Fruit fly (Drosophila melanogaster) whole organism, embryonic: Measurements from ENCODE around the gene Fbw5.

Experiments used
- CG1024 ChIP-seq: fragments of 200-800 bp; sonication (Bioruptor generic); IDR thresholded peaks from 2 replicates; pipeline ENCODE4 v1.3.6; 2022; ENCODE audit warnings: missing biosample characterization, missing genetic modification characterization
- CG11247 ChIP-seq: fragments of 200-800 bp; sonication (Bioruptor generic); IDR thresholded peaks from 2 replicates; pipeline ENCODE4 v1.3.6; 2022; ENCODE audit warnings: missing biosample characterization, missing genetic modification characterization
- CG11398 ChIP-seq: fragments of 200-800 bp; sonication (Bioruptor generic); optimal IDR thresholded peaks from 2 replicates; lab custom pipeline; 2016; ENCODE audit warnings: missing biosample characterization, missing genetic modification characterization
- CG12071 ChIP-seq: fragments of 200-800 bp; sonication (Bioruptor generic); optimal IDR thresholded peaks from 3 replicates; lab custom pipeline; 2018; ENCODE audit warnings: missing biosample characterization, mild to moderate bottlenecking, missing genetic modification characterization
- CG12236 ChIP-seq: fragments of 200-800 bp; sonication (Bioruptor generic); optimal IDR thresholded peaks from 2 replicates; lab custom pipeline; 2016; ENCODE audit warnings: missing biosample characterization, missing genetic modification characterization
- CG12391 ChIP-seq: fragments of 200-800 bp; sonication (Bioruptor generic); optimal IDR thresholded peaks from 3 replicates; lab custom pipeline; 2018; ENCODE audit warnings: missing biosample characterization, mild to moderate bottlenecking, missing genetic modification characterization, moderate library complexity
- CG14860 ChIP-seq: fragments of 200-800 bp; sonication (Bioruptor generic); IDR thresholded peaks from 3 replicates; pipeline ENCODE4 v1.3.6; 2022; ENCODE audit warnings: missing biosample characterization, missing genetic modification characterization; ENCODE audit not compliant: partially characterized antibody
- CG2199 ChIP-seq: fragments of 200-800 bp; sonication (Bioruptor generic); IDR thresholded peaks from 3 replicates; pipeline ENCODE4 v1.3.6; 2022; ENCODE audit warnings: missing biosample characterization, missing genetic modification characterization
- CG2712 ChIP-seq: fragments of 200-800 bp; optimal IDR thresholded peaks from 3 replicates; lab custom pipeline; 2019; ENCODE audit warnings: missing biosample characterization, mild to moderate bottlenecking, missing genetic modification characterization, moderate library complexity
- CG3163 ChIP-seq: fragments of 200-800 bp; sonication (Bioruptor generic); optimal IDR thresholded peaks from 3 replicates; lab custom pipeline; 2016; ENCODE audit warnings: missing biosample characterization, missing genetic modification characterization
- CG3281 ChIP-seq: fragments of 200-800 bp; sonication (Bioruptor generic); optimal IDR thresholded peaks from 3 replicates; lab custom pipeline; 2017; ENCODE audit warnings: missing biosample characterization, mild to moderate bottlenecking, missing genetic modification characterization
- CG4424 ChIP-seq: fragments of 200-800 bp; sonication (Bioruptor generic); optimal IDR thresholded peaks from 3 replicates; lab custom pipeline; 2016; ENCODE audit warnings: missing biosample characterization, missing genetic modification characterization
- CG6683 ChIP-seq: fragments of 200-800 bp; sonication (Bioruptor generic); optimal IDR thresholded peaks from 2 replicates; lab custom pipeline; 2017; ENCODE audit warnings: missing biosample characterization, mild to moderate bottlenecking, missing genetic modification characterization, missing genetic modification reagents
- CG7745 ChIP-seq: fragments of 200-800 bp; sonication (Bioruptor generic); optimal IDR thresholded peaks from 2 replicates; lab custom pipeline; 2018; ENCODE audit warnings: missing biosample characterization, mild to moderate bottlenecking, missing genetic modification characterization, moderate library complexity
- CG9797 ChIP-seq: fragments of 200-800 bp; sonication (Bioruptor generic); optimal IDR thresholded peaks from 3 replicates; lab custom pipeline; 2018; ENCODE audit warnings: missing biosample characterization, mild to moderate bottlenecking, missing genetic modification characterization
- Ets65A ChIP-seq: fragments of 200-800 bp; sonication (Bioruptor generic); peaks from one replicate; lab custom pipeline; 2016; ENCODE audit warnings: missing biosample characterization, missing genetic modification characterization
- Fer2 ChIP-seq: fragments of 200-800 bp; sonication (Bioruptor generic); optimal IDR thresholded peaks from 2 replicates; lab custom pipeline; 2018; ENCODE audit warnings: missing biosample characterization, mild to moderate bottlenecking, missing genetic modification characterization, moderate library complexity
- GATAe ChIP-seq: fragments of 200-800 bp; sonication (Bioruptor generic); conservative IDR thresholded peaks from 2 replicates; pipeline ENCODE4 v1.3.6; 2022; ENCODE audit warnings: missing biosample characterization, missing genetic modification characterization
- H2.0 ChIP-seq: fragments of 200-800 bp; sonication (Bioruptor generic); IDR thresholded peaks from 2 replicates; pipeline ENCODE4 v1.3.6; 2022; ENCODE audit warnings: missing biosample characterization, missing genetic modification characterization
- HLHmδ ChIP-seq: fragments of 200-800 bp; sonication (Bioruptor generic); optimal IDR thresholded peaks from 2 replicates; lab custom pipeline; 2018; ENCODE audit warnings: missing biosample characterization, mild to moderate bottlenecking, missing genetic modification characterization, moderate library complexity
- Hr78 ChIP-seq, 2 experiments: fragments of 200-800 bp in 1 of 2; fragments of >200 bp in 1 of 2; sonication (Bioruptor generic) in 1 of 2; optimal IDR thresholded peaks; 2 replicates each; lab custom pipeline; 2017 to 2019; ENCODE audit warnings: missing biosample characterization in 2 of 2, missing genetic modification characterization in 2 of 2, mild to moderate bottlenecking in 1 of 2, moderate library complexity in 1 of 2
- Lhr ChIP-seq: fragments of 200-800 bp; sonication (Bioruptor generic); optimal IDR thresholded peaks from 3 replicates; lab custom pipeline; 2017; ENCODE audit warnings: mild to moderate bottlenecking, missing biosample characterization, missing genetic modification reagents, missing genetic modification characterization
- NK7.1 ChIP-seq: fragments of 200-800 bp; sonication (Bioruptor generic); optimal IDR thresholded peaks from 3 replicates; lab custom pipeline; 2016; ENCODE audit warnings: missing biosample characterization, missing genetic modification characterization
- Neu2 ChIP-seq: fragments of 200-800 bp; sonication (Bioruptor generic); optimal IDR thresholded peaks from 3 replicates; lab custom pipeline; 2016; ENCODE audit warnings: missing biosample characterization, missing genetic modification characterization, borderline replicate concordance
- Sox100B ChIP-seq: fragments of 200-800 bp; sonication (Bioruptor generic); optimal IDR thresholded peaks from 3 replicates; lab custom pipeline; 2018; ENCODE audit warnings: missing biosample characterization, mild to moderate bottlenecking, missing genetic modification characterization
- amos ChIP-seq: fragments of 200-800 bp; sonication (Bioruptor generic); IDR thresholded peaks from 2 replicates; pipeline ENCODE4 v1.3.6; 2022; ENCODE audit warnings: missing biosample characterization, missing genetic modification characterization; ENCODE audit not compliant: partially characterized antibody
- ash1 ChIP-seq: fragments of 200-800 bp; sonication (Bioruptor generic); optimal IDR thresholded peaks from 2 replicates; lab custom pipeline; 2018; ENCODE audit warnings: missing biosample characterization, mild to moderate bottlenecking, missing genetic modification characterization
- bbx ChIP-seq: fragments of 200-800 bp; sonication (Bioruptor generic); IDR thresholded peaks from 2 replicates; pipeline ENCODE4 v1.3.6; 2022; ENCODE audit warnings: missing biosample characterization, missing genetic modification characterization; ENCODE audit not compliant: partially characterized antibody
- cato ChIP-seq: fragments of 200-800 bp; sonication (Bioruptor generic); optimal IDR thresholded peaks from 2 replicates; lab custom pipeline; 2016; ENCODE audit warnings: missing biosample characterization, missing genetic modification characterization, borderline replicate concordance
- danr ChIP-seq: fragments of 200-800 bp; sonication (Bioruptor generic); IDR thresholded peaks from 2 replicates; pipeline ENCODE4 v1.3.6; 2022; ENCODE audit warnings: missing biosample characterization, missing genetic modification characterization
- dm ChIP-seq: fragments of 200-800 bp; sonication (Bioruptor generic); optimal IDR thresholded peaks from 3 replicates; lab custom pipeline; 2016; ENCODE audit warnings: missing biosample characterization, missing genetic modification characterization
- esg ChIP-seq: fragments of 200-800 bp; sonication (Bioruptor generic); conservative IDR thresholded peaks from 2 replicates; pipeline ENCODE4 v1.3.6; 2022; ENCODE audit warnings: missing biosample characterization, missing genetic modification characterization
- fd102C ChIP-seq: fragments of 200-800 bp; sonication (Bioruptor generic); optimal IDR thresholded peaks from 2 replicates; lab custom pipeline; 2018; ENCODE audit warnings: missing biosample characterization, mild to moderate bottlenecking, missing genetic modification characterization, moderate library complexity
- gfzf ChIP-seq: fragments of 200-800 bp; sonication (Bioruptor generic); optimal IDR thresholded peaks from 2 replicates; lab custom pipeline; 2016; ENCODE audit warnings: missing biosample characterization, mild to moderate bottlenecking, missing genetic modification characterization, moderate library complexity
- gsb ChIP-seq: fragments of 200-800 bp; sonication (Bioruptor generic); IDR thresholded peaks from 2 replicates; pipeline ENCODE4 v1.3.6; 2022; ENCODE audit warnings: missing biosample characterization, missing genetic modification characterization
- h ChIP-seq: fragments of >200 bp; optimal IDR thresholded peaks from 2 replicates; lab custom pipeline; 2017
- hbn ChIP-seq: fragments of 200-800 bp; sonication (Bioruptor generic); IDR thresholded peaks from 2 replicates; pipeline ENCODE4 v1.3.6; 2022; ENCODE audit warnings: missing biosample characterization, missing genetic modification characterization; ENCODE audit not compliant: partially characterized antibody
- her ChIP-seq: fragments of 200-800 bp; sonication (Bioruptor generic); optimal IDR thresholded peaks from 2 replicates; lab custom pipeline; 2016; ENCODE audit warnings: missing biosample characterization, missing genetic modification characterization
- ind ChIP-seq: fragments of 200-800 bp; sonication (Bioruptor generic); optimal IDR thresholded peaks from 3 replicates; lab custom pipeline; 2016; ENCODE audit warnings: missing biosample characterization, missing genetic modification characterization
- lmd ChIP-seq: fragments of 200-800 bp; sonication (Bioruptor generic); IDR thresholded peaks from 2 replicates; pipeline ENCODE4 v1.3.6; 2022; ENCODE audit warnings: missing biosample characterization, missing genetic modification characterization
- nerfin-1 ChIP-seq: fragments of 200-800 bp; sonication (Bioruptor generic); optimal IDR thresholded peaks from 3 replicates; lab custom pipeline; 2019; ENCODE audit warnings: missing biosample characterization, mild to moderate bottlenecking, missing genetic modification characterization, moderate library complexity
- oc ChIP-seq: fragments of 200-800 bp; sonication (Bioruptor generic); optimal IDR thresholded peaks from 2 replicates; lab custom pipeline; 2018; ENCODE audit warnings: missing biosample characterization, mild to moderate bottlenecking, missing genetic modification characterization, moderate library complexity
- pzg ChIP-seq: fragments of 200-800 bp; sonication (Bioruptor generic); optimal IDR thresholded peaks from 3 replicates; lab custom pipeline; 2018; ENCODE audit warnings: missing biosample characterization, mild to moderate bottlenecking, missing genetic modification characterization, moderate library complexity
- run ChIP-seq: fragments of 200-800 bp; sonication (Bioruptor generic); optimal IDR thresholded peaks from 3 replicates; lab custom pipeline; 2018; ENCODE audit warnings: missing biosample characterization, mild to moderate bottlenecking, missing genetic modification characterization
- shn ChIP-seq: fragments of 200-800 bp; sonication (Bioruptor generic); optimal IDR thresholded peaks from 3 replicates; lab custom pipeline; 2016; ENCODE audit warnings: missing biosample characterization, missing genetic modification characterization
- unc-4 ChIP-seq: fragments of 200-800 bp; sonication (Bioruptor generic); IDR thresholded peaks from 2 replicates; pipeline ENCODE4 v1.3.6; 2022; ENCODE audit warnings: missing biosample characterization, missing genetic modification characterization; ENCODE audit not compliant: partially characterized antibody
- vvl ChIP-seq: fragments of 200-800 bp; sonication (Bioruptor generic); IDR thresholded peaks from 2 replicates; pipeline ENCODE4 v1.3.6; 2022; ENCODE audit warnings: missing biosample characterization, missing genetic modification characterization
- wdn ChIP-seq: fragments of 200-800 bp; sonication (Bioruptor generic); IDR thresholded peaks from 2 replicates; pipeline ENCODE4 v1.3.6; 2022; ENCODE audit warnings: missing biosample characterization, missing genetic modification characterization
- zen ChIP-seq: fragments of 200-800 bp; sonication (Bioruptor generic); optimal IDR thresholded peaks from 3 replicates; lab custom pipeline; 2018; ENCODE audit warnings: missing biosample characterization, mild to moderate bottlenecking, missing genetic modification characterization, moderate library complexity

The Fbw5 gene

dm6 chr2L:6047528-6048160 lies 18.1 kb downstream of the Fbw5 start, which contains the start of gene IPIP (continued):
- TF ChIP-seq CG11247 (GFP tag; lab: Robert Waterston, UW) (peak; percentile 44; the same call in 1 of the 2 replicates), CG11398 (GFP tag; lab: Kevin White, UChicago) (no peak), dm (GFP tag; lab: Kevin White, UChicago) (peak; percentile 40), pzg (peak; percentile 83), nerfin-1 (tag; lab: Kevin White, UChicago) (no peak), bbx (GFP tag; lab: Robert Waterston, UW) (peak; percentile 87), hbn (GFP tag; lab: Robert Waterston, UW) (peak; percentile 68; the same call in 1 of the 2 replicates), her (peak; percentile 2), CG3281 (peak; percentile 7), Fer2 (tag; lab: Kevin White, UChicago) (no peak), CG12391 (tag; lab: Kevin White, UChicago) (peak; percentile 12), H2.0 (GFP tag; lab: Robert Waterston, UW) (no peak), CG12236 (GFP tag; lab: Kevin White, UChicago) (no peak), run (tag; lab: Kevin White, UChicago) (no peak), CG9797 (GFP tag; lab: Kevin White, UChicago) (peak; percentile 57), Ets65A (GFP tag; lab: Kevin White, UChicago) (peak; percentile 95), lmd (GFP tag; lab: Robert Waterston, UW) (peak; percentile 49; the same call in 1 of the 2 replicates), fd102C (GFP tag; lab: Kevin White, UChicago) (no peak), shn (GFP tag; lab: Kevin White, UChicago) (no peak), ash1 (GFP tag; lab: Kevin White, UChicago) (no peak), vvl (peak; percentile 67), CG3163 (GFP tag; lab: Kevin White, UChicago) (no peak), CG1024 (GFP tag; lab: Robert Waterston, UW) (0 out of 2 replicates have a peak, but pooled peaks have one; percentile 43), esg (GFP tag; lab: Robert Waterston, UW) (no peak), CG14860 (GFP tag; lab: Robert Waterston, UW) (peak; percentile 63), CG4424 (GFP tag; lab: Kevin White, UChicago) (peak; percentile 10), ind (GFP tag; lab: Kevin White, UChicago) (peak; percentile 12), Neu2 (no peak), CG6683 (no peak), unc-4 (GFP tag; lab: Robert Waterston, UW) (peak; percentile 81), Lhr (no peak), gfzf (peak; percentile 29), danr (GFP tag; lab: Robert Waterston, UW) (no peak), oc (tag; lab: Kevin White, UChicago) (no peak), NK7.1 (GFP tag; lab: Kevin White, UChicago) (no peak), cato (GFP tag; lab: Kevin White, UChicago) (no peak), amos (GFP tag; lab: Robert Waterston, UW) (peak; percentile 94), CG2199 (GFP tag; lab: Robert Waterston, UW) (peak; percentile 56; the same call in 1 of the 3 replicates), Sox100B (no peak), CG12071 (GFP tag; lab: Kevin White, UChicago) (no peak), Hr78 (GFP tag; optimal IDR thresholded peaks at IDR 0.05; lab: Kevin White, UChicago) (peak in 1 of 2 experiments; percentile 84), CG2712 (tag; lab: Kevin White, UChicago) (peak; percentile 46), gsb (GFP tag; lab: Robert Waterston, UW) (no peak), zen (no peak), wdn (GFP tag; lab: Robert Waterston, UW) (no peak), h (lab: Kevin White, UChicago) (no peak), GATAe (no peak), CG7745 (no peak), HLHmδ (GFP tag; lab: Kevin White, UChicago) (peak; percentile 3)
